Worm (Caenorhabditis elegans): ENCODE data around the gene rgs-4.

Gene rgs-4

DNA sequence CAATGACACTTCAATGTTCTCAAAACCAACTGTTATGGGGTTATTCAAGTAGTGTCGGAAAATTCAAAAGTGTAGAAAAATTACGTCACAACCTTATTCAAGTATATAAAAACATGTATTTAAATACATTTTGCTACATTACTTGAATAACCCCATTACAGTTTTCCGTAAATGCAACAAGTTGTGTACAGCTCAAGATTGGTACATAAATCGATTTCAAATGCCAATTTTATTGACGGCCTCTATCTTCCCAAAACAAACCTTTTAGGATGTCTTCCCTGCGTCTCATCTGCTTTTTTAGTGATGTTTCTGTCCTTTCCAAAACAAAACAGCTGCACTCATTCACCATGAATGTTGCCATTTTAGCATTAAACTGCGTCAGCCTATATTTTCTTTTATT is 25.2 kb upstream of the rgs-4 start, which contains the start of gene Y38E10A.28:
Gene Y38E10A.28 (plus strand): TSS at position 301 of the 400 bp plus-strand sequence.
- no peak for TF ChIP-seq ztf-3 (GFP tag; optimal IDR thresholded peaks at IDR 0.05)
- TF ChIP-seq D2030.7 (GFP tag; IDR thresholded peaks at IDR 0.05) = no peak
- no peak for TF ChIP-seq tlf-1 (GFP tag; optimal IDR thresholded peaks at IDR 0.05)
- no peak for TF ChIP-seq let-607 (tag; optimal IDR thresholded peaks at IDR 0.05)
- no peak for TF ChIP-seq mcd-1 (GFP tag; IDR thresholded peaks at IDR 0.05)
- TF ChIP-seq B0336.3 (GFP tag; IDR thresholded peaks at IDR 0.05) = no peak
- no peak for TF ChIP-seq ceh-27 (GFP tag; optimal IDR thresholded peaks at IDR 0.05)

DNA sequence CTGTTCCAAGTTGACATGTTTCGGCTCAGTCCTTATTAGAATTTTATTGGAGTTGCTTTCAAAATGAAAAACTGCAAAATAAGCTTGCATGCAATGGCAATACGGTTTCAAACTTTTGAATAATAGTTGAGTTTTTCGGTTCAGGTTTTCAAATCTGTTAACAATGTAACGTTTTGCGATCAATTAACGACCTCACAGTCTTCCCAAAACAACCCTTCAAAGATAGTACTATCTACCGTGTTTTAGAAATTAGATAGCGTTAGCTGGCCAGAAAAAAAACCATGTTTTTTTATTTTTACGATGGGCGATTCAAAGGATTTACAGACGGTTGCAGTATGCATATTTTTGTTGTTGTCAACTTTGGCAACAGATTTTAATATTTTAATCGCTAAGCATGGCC is 23.7 kb upstream of the rgs-4 start, which contains the start of gene Y38E10A.34:
Gene Y38E10A.34 (plus strand): TSS at position 301 of the 400 bp plus-strand sequence.
- TF ChIP-seq unc-130 (GFP tag; optimal IDR thresholded peaks at IDR 0.05) (no peak), unc-62 (GFP tag; optimal IDR thresholded peaks at IDR 0.05) (no peak), nhr-179 (tag; optimal IDR thresholded peaks at IDR 0.05) (no peak), ztf-3 (GFP tag; optimal IDR thresholded peaks at IDR 0.05) (no peak), ZK185.1 (tag; optimal IDR thresholded peaks at IDR 0.05; ENCODE audit: poor library complexity, severe bottlenecking) (no peak), T26A5.8 (tag; optimal IDR thresholded peaks at IDR 0.05) (no peak), snpc-3.4 (tag; optimal IDR thresholded peaks at IDR 0.05) (no peak), somi-1 (GFP tag; optimal IDR thresholded peaks at IDR 0.05) (no peak), ets-4 (GFP tag; optimal IDR thresholded peaks at IDR 0.05) (no peak), ama-1 (optimal IDR thresholded peaks at IDR 0.05) (no peak), ama-1 (GFP tag; optimal IDR thresholded peaks at IDR 0.05) (no peak), ceh-91 (GFP tag; IDR thresholded peaks at IDR 0.05) (no peak), snpc-4 (GFP tag; optimal IDR thresholded peaks at IDR 0.05) (no peak), snpc-4 (tag; optimal IDR thresholded peaks at IDR 0.05) (no peak), xnd-1 (tag; optimal IDR thresholded peaks at IDR 0.05) (no peak), bed-2 (GFP tag; IDR thresholded peaks at IDR 0.05) (no peak), nfyb-1 (GFP tag; IDR thresholded peaks at IDR 0.05) (no peak), ztf-26 (tag; optimal IDR thresholded peaks at IDR 0.05) (no peak), ceh-27 (GFP tag; optimal IDR thresholded peaks at IDR 0.05) (no peak), tbx-9 (tag; optimal IDR thresholded peaks at IDR 0.05; ENCODE audit: borderline replicate concordance) (no peak), hlh-12 (tag; optimal IDR thresholded peaks at IDR 0.05) (no peak), rcor-1 (GFP tag; IDR thresholded peaks at IDR 0.05) (no peak)

DNA sequence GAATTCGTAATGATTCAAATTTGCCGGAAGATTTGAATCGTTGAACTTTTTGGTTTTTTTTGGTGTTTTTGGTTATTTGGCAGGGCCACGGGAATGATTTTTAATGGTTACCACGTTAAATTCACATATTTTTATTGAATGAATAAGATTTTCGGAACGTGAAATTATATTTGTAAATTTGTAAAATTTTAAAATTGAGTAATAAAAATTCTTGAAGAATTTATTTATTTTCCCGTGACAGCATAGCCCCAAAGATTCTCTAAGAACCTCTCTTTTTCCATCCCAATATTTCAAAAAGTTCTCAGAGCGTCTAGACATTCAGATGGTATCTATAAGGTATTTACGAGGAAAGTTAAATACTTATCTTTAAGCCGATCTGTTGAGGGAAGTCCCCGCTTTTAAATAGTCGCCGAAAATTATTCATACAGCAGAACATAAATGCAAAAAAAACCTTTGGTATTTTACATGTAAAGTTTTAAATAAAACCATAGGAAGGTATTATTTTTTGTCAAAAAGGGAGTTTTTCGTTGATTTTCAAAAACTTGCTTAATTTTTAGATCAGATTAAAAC is 19.7 kb upstream of the rgs-4 start, which contains the start of gene Y38E10A.17:
Gene Y38E10A.17 (minus strand): TSS at position 51 of the 570 bp plus-strand sequence.
- no peak for TF ChIP-seq hmg-20 (GFP tag; IDR thresholded peaks at IDR 0.05)
- TF ChIP-seq tlf-1 (GFP tag; optimal IDR thresholded peaks at IDR 0.05) = no peak
- no peak for TF ChIP-seq F49E8.2 (tag; optimal IDR thresholded peaks at IDR 0.05; ENCODE audit: insufficient read depth)
- no peak for TF ChIP-seq ztf-22 (GFP tag; optimal IDR thresholded peaks at IDR 0.05)
- no peak for TF ChIP-seq hlh-26 (GFP tag; conservative IDR thresholded peaks at IDR 0.05)
- no peak for TF ChIP-seq lin-26 (GFP tag; IDR thresholded peaks at IDR 0.05)
- TF ChIP-seq unc-62 (GFP tag; optimal IDR thresholded peaks at IDR 0.05) = no peak

DNA sequence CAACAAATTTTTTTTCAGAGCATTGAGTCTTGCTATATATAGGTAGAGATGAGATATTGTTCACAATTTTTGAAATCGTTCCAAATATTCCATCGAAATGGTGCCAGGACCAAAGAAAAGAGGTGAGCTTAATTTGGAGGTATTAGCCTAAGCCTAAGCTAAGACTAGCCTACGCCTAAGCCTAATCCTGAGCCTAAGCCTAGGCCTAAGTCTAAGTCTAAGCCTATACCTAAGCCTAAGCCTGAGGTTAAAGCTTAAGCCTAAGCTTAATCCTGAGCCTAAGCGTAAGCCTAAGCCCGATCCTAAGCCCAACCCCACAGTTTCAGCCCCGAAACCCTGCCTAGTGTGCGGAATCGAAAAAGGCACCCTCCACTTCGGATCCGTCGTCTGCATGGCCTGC is 17.9 kb upstream of the rgs-4 start, which contains the start of gene nhr-234:
Gene nhr-234 (plus strand): TSS at position 77 of the 400 bp plus-strand sequence.
- TF ChIP-seq snpc-1.1 (tag; optimal IDR thresholded peaks at IDR 0.05; ENCODE audit: insufficient read depth) (no peak), unc-62 (GFP tag; optimal IDR thresholded peaks at IDR 0.05) (no peak), F33H1.4 (GFP tag; IDR thresholded peaks at IDR 0.05) (no peak), lir-1 (GFP tag; conservative IDR thresholded peaks at IDR 0.05) (no peak), ekl-4 (GFP tag; IDR thresholded peaks at IDR 0.05) (no peak), cebp-2 (GFP tag; IDR thresholded peaks at IDR 0.05) (no peak), snpc-4 (GFP tag; optimal IDR thresholded peaks at IDR 0.05) (no peak), snpc-4 (tag; optimal IDR thresholded peaks at IDR 0.05) (no peak), nhr-90 (tag; optimal IDR thresholded peaks at IDR 0.05) (no peak), ceh-40 (GFP tag; IDR thresholded peaks at IDR 0.05) (no peak), T07F8.4 (tag; optimal IDR thresholded peaks at IDR 0.05) (no peak), gei-17 (GFP tag; optimal IDR thresholded peaks at IDR 0.05) (no peak)

Measured in whole organism, young adult.